Fruit fly (Drosophila melanogaster): ENCODE measurements around the gene Hmgcl.

The Hmgcl gene

dm6 chr2L:6964022-6964434 lies 3.9 kb downstream of the Hmgcl start, which contains the start of the genes sip2 and Coprox (continued):
- peak in 1 of 2 experiments; percentile 71 for TF ChIP-seq dpn (GFP tag; optimal IDR thresholded peaks at IDR 0.05)
- TF ChIP-seq Sry-β (GFP tag; optimal IDR thresholded peaks at IDR 0.05), result peak; percentile 29
- no peak for TF ChIP-seq CG6854 (GFP tag; optimal IDR thresholded peaks at IDR 0.05)
- no peak for TF ChIP-seq Atf3 (GFP tag; optimal IDR thresholded peaks at IDR 0.05)
- TF ChIP-seq CG16815 (GFP tag; optimal IDR thresholded peaks at IDR 0.05), result peak; percentile 26
- no peak for TF ChIP-seq repo (GFP tag; optimal IDR thresholded peaks at IDR 0.05)
- no peak for TF ChIP-seq chif (GFP tag; optimal IDR thresholded peaks at IDR 0.05)
- TF ChIP-seq az2 (GFP tag; optimal IDR thresholded peaks at IDR 0.05), result peak; percentile 63
- peak; percentile 69 for TF ChIP-seq ind (GFP tag; optimal IDR thresholded peaks at IDR 0.05)
- TF ChIP-seq nom (GFP tag; optimal IDR thresholded peaks at IDR 0.05), result peak; percentile 21
- TF ChIP-seq Spps (tag; optimal IDR thresholded peaks at IDR 0.05), result peak; percentile 52
- TF ChIP-seq Nf-YB (GFP tag; optimal IDR thresholded peaks at IDR 0.05), result peak; percentile 60
- TF ChIP-seq CG15514 (GFP tag; optimal IDR thresholded peaks at IDR 0.05), result peak; percentile 72
- peak; percentile 52 for TF ChIP-seq CG1602 (GFP tag; optimal IDR thresholded peaks at IDR 0.05)
- TF ChIP-seq al (GFP tag; IDR thresholded peaks at IDR 0.05), result peak; percentile 36; the same call in 1 of the 2 replicates
- no peak for TF ChIP-seq CG4854 (GFP tag; optimal IDR thresholded peaks at IDR 0.05)
- TF ChIP-seq insv (GFP tag; optimal IDR thresholded peaks at IDR 0.05), result peak in 1 of 2 experiments; percentile 27
- TF ChIP-seq ERR (GFP tag; optimal IDR thresholded peaks at IDR 0.05), result no peak
- TF ChIP-seq Sry-δ (GFP tag; optimal IDR thresholded peaks at IDR 0.05), result no peak
- no peak for TF ChIP-seq crol (GFP tag; IDR thresholded peaks at IDR 0.05)
- peak; percentile 49 for TF ChIP-seq gfzf (GFP tag; optimal IDR thresholded peaks at IDR 0.05)
- TF ChIP-seq gsb (GFP tag; IDR thresholded peaks at IDR 0.05), result no peak
- TF ChIP-seq Ets65A (GFP tag), result peak; percentile 67
- TF ChIP-seq Tbp (GFP tag; optimal IDR thresholded peaks at IDR 0.05), result no peak
- TF ChIP-seq CG2889 (GFP tag; IDR thresholded peaks at IDR 0.05), result no peak
- peak; percentile 37 for TF ChIP-seq salm (tag; optimal IDR thresholded peaks at IDR 0.05)
- TF ChIP-seq lola (GFP tag; optimal IDR thresholded peaks at IDR 0.05), result peak in 1 of 3 experiments; percentile 77
- TF ChIP-seq pan (optimal IDR thresholded peaks at IDR 0.05), result no peak
- TF ChIP-seq pan (GFP tag; optimal IDR thresholded peaks at IDR 0.05 in 1 of 2, IDR thresholded peaks at IDR 0.05 in 1 of 2), result peak in 1 of 2 experiments; percentile 57
- peak; percentile 87 for TF ChIP-seq Dp (GFP tag; optimal IDR thresholded peaks at IDR 0.05)
- no peak for TF ChIP-seq Lpt (GFP tag; optimal IDR thresholded peaks at IDR 0.05)
- no peak for TF ChIP-seq Blimp-1 (GFP tag; optimal IDR thresholded peaks at IDR 0.05)
- TF ChIP-seq twi (tag; optimal IDR thresholded peaks at IDR 0.05), result peak; percentile 63
- TF ChIP-seq bcd (GFP tag; optimal IDR thresholded peaks at IDR 0.05), result peak; percentile 53
- TF ChIP-seq CG10366 (GFP tag; IDR thresholded peaks at IDR 0.05), result peak; percentile 39; the same call in 1 of the 2 replicates
- TF ChIP-seq CG4328 (GFP tag; optimal IDR thresholded peaks at IDR 0.05), result peak; percentile 47
- peak; percentile 36 for TF ChIP-seq CG6683 (GFP tag; optimal IDR thresholded peaks at IDR 0.05)
- TF ChIP-seq CG2712 (tag; optimal IDR thresholded peaks at IDR 0.05), result peak; percentile 88
- peak; percentile 88 for TF ChIP-seq CG17829 (tag; optimal IDR thresholded peaks at IDR 0.05)
- 0 out of 4 replicates have a peak, but pooled peaks have one; percentile 22 for TF ChIP-seq chinmo (GFP tag; IDR thresholded peaks at IDR 0.05; ENCODE audit: partially characterized antibody)
- no peak for TF ChIP-seq zfh2 (GFP tag; optimal IDR thresholded peaks at IDR 0.05)
- TF ChIP-seq dysf (GFP tag; IDR thresholded peaks at IDR 0.05), result peak; percentile 65
- TF ChIP-seq stc (GFP tag; IDR thresholded peaks at IDR 0.05), result no peak
- TF ChIP-seq CG32767 (GFP tag; IDR thresholded peaks at IDR 0.05), result peak; percentile 51; the same call in 1 of the 2 replicates
- peak; percentile 62 for TF ChIP-seq CG2116 (GFP tag; optimal IDR thresholded peaks at IDR 0.05)
- no peak for TF ChIP-seq hbn (GFP tag; IDR thresholded peaks at IDR 0.05; ENCODE audit: partially characterized antibody)
- peak; percentile 55; the same call in 1 of the 2 replicates for TF ChIP-seq lmd (GFP tag; IDR thresholded peaks at IDR 0.05)
- 0 out of 3 replicates have a peak, but pooled peaks have one; percentile 20 for TF ChIP-seq CG11456 (GFP tag; IDR thresholded peaks at IDR 0.05)
- no peak for TF ChIP-seq CG10654 (GFP tag; optimal IDR thresholded peaks at IDR 0.05)
- TF ChIP-seq CG12104 (GFP tag; optimal IDR thresholded peaks at IDR 0.05), result peak; percentile 34
- no peak for TF ChIP-seq Sin3A (optimal IDR thresholded peaks at IDR 0.05)
